Worm (Caenorhabditis elegans) whole organism, L1 larva: Measurements from ENCODE around the gene R07E4.1.

Experiments
- C16A3.4 ChIP-seq: fragments of 150-350 bp; optimal IDR thresholded peaks from 2 replicates; lab custom pipeline; 2014; ENCODE audit warnings: missing biosample characterization, missing genetic modification characterization
- C34B4.2 ChIP-seq: sonication (generic microtip); optimal IDR thresholded peaks from 2 replicates; lab custom pipeline; 2017; ENCODE audit warnings: mild to moderate bottlenecking, missing genetic modification characterization, missing compliant biosample characterization
- Y116A8C.19 ChIP-seq: sonication (generic microtip); optimal IDR thresholded peaks from 2 replicates; lab custom pipeline; 2016; ENCODE audit warnings: missing compliant biosample characterization, missing genetic modification characterization, borderline replicate concordance
- aly-2 ChIP-seq: fragments of 150-350 bp; optimal IDR thresholded peaks from 2 replicates; lab custom pipeline; 2014; ENCODE audit warnings: missing biosample characterization, missing genetic modification characterization
- ama-1 ChIP-seq: fragments of 150-350 bp; optimal IDR thresholded peaks from 2 replicates; lab custom pipeline; 2014
- blmp-1 ChIP-seq: fragments of 150-350 bp; optimal IDR thresholded peaks from 2 replicates; lab custom pipeline; 2014; ENCODE audit warnings: missing biosample characterization, missing genetic modification characterization
- ceh-63 ChIP-seq: fragments of 200-800 bp; sonication (Bioruptor generic); optimal IDR thresholded peaks from 2 replicates; lab custom pipeline; 2018; ENCODE audit warnings: mild to moderate bottlenecking, missing genetic modification characterization, missing compliant biosample characterization
- ces-1 ChIP-seq: fragments of 150-350 bp; optimal IDR thresholded peaks from 2 replicates; lab custom pipeline; 2014; ENCODE audit warnings: missing biosample characterization, missing genetic modification reagents, missing genetic modification characterization
- dsc-1 ChIP-seq: sonication (generic microtip); optimal IDR thresholded peaks from 2 replicates; lab custom pipeline; 2016; ENCODE audit warnings: mild to moderate bottlenecking, missing genetic modification characterization, missing compliant biosample characterization
- egl-13 ChIP-seq: sonication (generic microtip); optimal IDR thresholded peaks from 2 replicates; lab custom pipeline; 2016; ENCODE audit warnings: missing genotype, missing genetic modification reagents, missing genetic modification characterization, missing compliant biosample characterization
- egl-27 ChIP-seq, 2 experiments: fragments of 150-350 bp in 1 of 2; sonication (generic microtip); optimal IDR thresholded peaks; 3 replicates each; lab custom pipeline; 2017 to 2018; ENCODE audit warnings: missing biosample characterization in 2 of 2, missing genetic modification characterization in 2 of 2, missing genetic modification reagents in 2 of 2
- elt-3 ChIP-seq, 6 experiments: fragments of 150-350 bp in 1 of 6; sonication (generic microtip); optimal IDR thresholded peaks; 2 replicates each; lab custom pipeline; 2017 to 2018; ENCODE audit warnings: missing biosample characterization in 6 of 6, missing genetic modification characterization in 6 of 6, inconsistent platforms in 1 of 6
- ets-5 ChIP-seq: fragments of 200-800 bp; sonication (Bioruptor generic); IDR thresholded peaks from 2 replicates; pipeline ENCODE4 v1.3.6; 2022; ENCODE audit warnings: missing genetic modification characterization, missing compliant biosample characterization
- fkh-10 ChIP-seq: sonication (generic microtip); optimal IDR thresholded peaks from 2 replicates; lab custom pipeline; 2017; ENCODE audit warnings: missing biosample characterization, missing genetic modification reagents, missing genetic modification characterization
- fkh-4 ChIP-seq: sonication (generic microtip); optimal IDR thresholded peaks from 2 replicates; lab custom pipeline; 2016; ENCODE audit warnings: missing compliant biosample characterization, missing genetic modification characterization, borderline replicate concordance
- fkh-8 ChIP-seq: sonication (generic microtip); optimal IDR thresholded peaks from 2 replicates; lab custom pipeline; 2016; ENCODE audit warnings: mild to moderate bottlenecking, missing genetic modification characterization, missing compliant biosample characterization
- fos-1 ChIP-seq: fragments of 150-350 bp; optimal IDR thresholded peaks from 2 replicates; lab custom pipeline; 2014; ENCODE audit warnings: missing biosample characterization, missing genetic modification characterization
- hpl-2 ChIP-seq: fragments of 150-350 bp; optimal IDR thresholded peaks from 2 replicates; lab custom pipeline; 2014; ENCODE audit warnings: missing biosample characterization, missing genetic modification reagents, missing genetic modification characterization
- isw-1 ChIP-seq: fragments of 200-800 bp; sonication (Bioruptor generic); IDR thresholded peaks from 2 replicates; pipeline ENCODE4 v1.3.6; 2022; ENCODE audit warnings: missing genetic modification characterization, missing compliant biosample characterization
- jun-1 ChIP-seq: fragments of 150-350 bp; optimal IDR thresholded peaks from 2 replicates; lab custom pipeline; 2014; ENCODE audit warnings: missing biosample characterization, missing genetic modification reagents, missing genetic modification characterization
- lin-14 ChIP-seq: fragments of 200-800 bp; sonication (Bioruptor generic); optimal IDR thresholded peaks from 2 replicates; lab custom pipeline; 2018; ENCODE audit warnings: mild to moderate bottlenecking, missing genetic modification characterization, moderate library complexity, missing compliant biosample characterization
- lin-35 ChIP-seq, 2 experiments: fragments of 150-350 bp; optimal IDR thresholded peaks; 2 replicates each; lab custom pipeline; 2014; ENCODE audit warnings: missing biosample characterization in 2 of 2, missing genetic modification characterization in 2 of 2, missing genetic modification reagents in 2 of 2
- lsy-2 ChIP-seq, 2 experiments: fragments of 150-350 bp; optimal IDR thresholded peaks; 2 replicates each; lab custom pipeline; 2014; ENCODE audit warnings: missing biosample characterization in 2 of 2, missing genetic modification characterization in 2 of 2
- mab-9 ChIP-seq: fragments of 200-800 bp; sonication (Bioruptor generic); IDR thresholded peaks from 2 replicates; pipeline ENCODE4 v1.3.6; 2022; ENCODE audit warnings: missing genetic modification reagents, missing genetic modification characterization, missing compliant biosample characterization
- mdl-1 ChIP-seq, 2 experiments: fragments of 150-350 bp; optimal IDR thresholded peaks; 2 replicates each; lab custom pipeline; 2014 to 2017; ENCODE audit warnings: missing biosample characterization in 2 of 2, missing genetic modification characterization in 2 of 2, inconsistent platforms in 1 of 2
- mef-2 ChIP-seq: fragments of 150-350 bp; optimal IDR thresholded peaks from 2 replicates; lab custom pipeline; 2014; ENCODE audit warnings: missing biosample characterization, missing genetic modification characterization
- mep-1 ChIP-seq: fragments of 150-350 bp; optimal IDR thresholded peaks from 2 replicates; lab custom pipeline; 2014; ENCODE audit warnings: missing biosample characterization, missing genetic modification characterization
- nhr-11 ChIP-seq: fragments of 150-350 bp; optimal IDR thresholded peaks from 2 replicates; lab custom pipeline; 2014; ENCODE audit warnings: missing biosample characterization, missing genetic modification characterization
- nhr-12 ChIP-seq: sonication (generic microtip); optimal IDR thresholded peaks from 2 replicates; lab custom pipeline; 2017; ENCODE audit warnings: missing biosample characterization, missing genetic modification characterization
- nhr-19 ChIP-seq: fragments of 200-800 bp; sonication (Bioruptor generic); conservative IDR thresholded peaks from 2 replicates; pipeline ENCODE4 v1.3.6; 2022; ENCODE audit warnings: missing genetic modification characterization, missing compliant biosample characterization
- nhr-20 ChIP-seq: sonication (generic microtip); optimal IDR thresholded peaks from 2 replicates; lab custom pipeline; 2016; ENCODE audit warnings: mild to moderate bottlenecking, missing genetic modification characterization, missing compliant biosample characterization
- nhr-237 ChIP-seq: fragments of 150-350 bp; optimal IDR thresholded peaks from 2 replicates; lab custom pipeline; 2014; ENCODE audit warnings: missing biosample characterization, missing genetic modification characterization
- nhr-28 ChIP-seq: fragments of 150-350 bp; optimal IDR thresholded peaks from 2 replicates; lab custom pipeline; 2014; ENCODE audit warnings: missing biosample characterization, missing genetic modification characterization
- nhr-47 ChIP-seq: sonication (generic microtip); optimal IDR thresholded peaks from 2 replicates; lab custom pipeline; 2016; ENCODE audit warnings: mild to moderate bottlenecking, missing genetic modification characterization, moderate library complexity, missing compliant biosample characterization
- nhr-71 ChIP-seq: sonication (generic microtip); optimal IDR thresholded peaks from 2 replicates; lab custom pipeline; 2016; ENCODE audit warnings: mild to moderate bottlenecking, missing genetic modification characterization, moderate library complexity, missing compliant biosample characterization
- nhr-77 ChIP-seq: fragments of 150-350 bp; optimal IDR thresholded peaks from 2 replicates; lab custom pipeline; 2014; ENCODE audit warnings: missing biosample characterization, missing genetic modification characterization
- nhr-85 ChIP-seq: sonication (generic microtip); peaks from one replicate; lab custom pipeline; 2016; ENCODE audit warnings: missing genetic modification characterization, inconsistent platforms, missing compliant biosample characterization
- nhr-90 ChIP-seq: sonication (generic microtip); optimal IDR thresholded peaks from 2 replicates; lab custom pipeline; 2016; ENCODE audit warnings: mild to moderate bottlenecking, missing genetic modification characterization, missing compliant biosample characterization; ENCODE audit not compliant: poor library complexity
- pqm-1 ChIP-seq: sonication (generic microtip); optimal IDR thresholded peaks from 3 replicates; lab custom pipeline; 2017; ENCODE audit warnings: missing biosample characterization, missing genetic modification characterization
- skn-1 ChIP-seq: fragments of 150-350 bp; optimal IDR thresholded peaks from 2 replicates; lab custom pipeline; 2014; ENCODE audit warnings: missing biosample characterization, missing genetic modification characterization
- snu-23 ChIP-seq: sonication (generic microtip); optimal IDR thresholded peaks from 2 replicates; lab custom pipeline; 2016; ENCODE audit warnings: missing genetic modification characterization, missing compliant biosample characterization
- tbx-2 ChIP-seq: sonication (generic microtip); optimal IDR thresholded peaks from 2 replicates; lab custom pipeline; 2016; ENCODE audit warnings: missing genetic modification characterization, missing compliant biosample characterization
- tlp-1 ChIP-seq: fragments of 150-350 bp; optimal IDR thresholded peaks from 2 replicates; lab custom pipeline; 2014; ENCODE audit warnings: missing biosample characterization, missing genetic modification characterization
- unc-130 ChIP-seq: fragments of 150-350 bp; optimal IDR thresholded peaks from 2 replicates; lab custom pipeline; 2017; ENCODE audit warnings: missing biosample characterization, missing genetic modification characterization, inconsistent platforms
- unc-30 ChIP-seq: sonication (generic microtip); optimal IDR thresholded peaks from 2 replicates; lab custom pipeline; 2017; ENCODE audit warnings: missing biosample characterization, missing genetic modification characterization
- unc-62 ChIP-seq: fragments of 150-350 bp; optimal IDR thresholded peaks from 2 replicates; lab custom pipeline; 2014; ENCODE audit warnings: missing biosample characterization, missing genetic modification reagents, missing genetic modification characterization
- unc-98 ChIP-seq: fragments of 200-800 bp; sonication (Bioruptor generic); IDR thresholded peaks from 2 replicates; pipeline ENCODE4 v1.3.6; 2022; ENCODE audit warnings: missing genetic modification characterization, missing compliant biosample characterization
- vab-15 ChIP-seq: sonication (generic microtip); optimal IDR thresholded peaks from 2 replicates; lab custom pipeline; 2017; ENCODE audit warnings: missing genotype, mild to moderate bottlenecking, missing genetic modification characterization, missing compliant biosample characterization
- zag-1 ChIP-seq: fragments of 150-350 bp; optimal IDR thresholded peaks from 2 replicates; lab custom pipeline; 2014; ENCODE audit warnings: missing biosample characterization, missing genetic modification characterization

The R07E4.1 gene

ce11 chrX:5944488-5944887 is 14.4 kb upstream of the R07E4.1 start, which contains the start of gene acs-17:
acs-17 (minus strand) TSS chrX:5944510.
- no peak for TF ChIP-seq mdl-1 (tag; optimal IDR thresholded peaks at IDR 0.05; lab: Kevin White, UChicago)
- peak; percentile 16 for TF ChIP-seq nhr-90 (tag; lab: Kevin White, UChicago)
- peak in 1 of 6 experiments; percentile 30 for TF ChIP-seq elt-3 (tag; optimal IDR thresholded peaks at IDR 0.05; lab: Kevin White, UChicago)
- no peak for TF ChIP-seq mef-2
- TF ChIP-seq unc-130: peak; percentile 11
- TF ChIP-seq nhr-20: peak; percentile 12
- TF ChIP-seq egl-27 (tag; optimal IDR thresholded peaks at IDR 0.05; lab: Kevin White, UChicago): no peak
- peak; percentile 30 for TF ChIP-seq blmp-1 (tag; lab: Kevin White, UChicago)
- TF ChIP-seq nhr-85 (tag; lab: Kevin White, UChicago): peak; percentile 86

DNA sequence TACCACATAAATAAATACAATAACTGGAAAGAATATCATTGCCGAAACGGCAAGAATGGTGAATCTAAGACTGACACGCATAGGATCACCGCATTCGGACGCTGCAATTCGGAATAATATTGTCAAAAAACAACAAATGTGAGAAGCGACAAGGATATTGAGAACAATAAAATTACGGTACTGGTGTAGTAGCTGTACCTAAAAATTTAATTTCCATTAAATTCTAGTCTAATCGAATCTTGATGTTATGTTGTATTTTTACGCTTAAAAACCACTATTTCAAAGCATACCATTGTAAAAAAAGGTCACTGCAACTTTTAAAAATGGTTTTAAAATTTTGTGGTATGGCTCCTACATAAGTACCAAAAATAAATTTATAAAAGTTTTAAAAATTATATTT is 10.1 kb upstream of the R07E4.1 start, which contains the start of gene mig-23:
TSS of gene mig-23 (minus strand) at position 101 of the 400 bp plus-strand sequence.
- TF ChIP-seq lin-14 (GFP tag; lab: Kevin White, UChicago): no peak
- TF ChIP-seq unc-98 (GFP tag; lab: Robert Waterston, UW): no peak
- no peak for TF ChIP-seq fos-1 (tag; lab: Kevin White, UChicago)
- no peak for TF ChIP-seq lin-35 (GFP tag; optimal IDR thresholded peaks at IDR 0.05; lab: Kevin White, UChicago)
- no peak for TF ChIP-seq tlp-1 (tag; lab: Kevin White, UChicago)
- TF ChIP-seq Y116A8C.19 (tag; lab: Kevin White, UChicago): no peak
- no peak for TF ChIP-seq nhr-85 (tag; lab: Kevin White, UChicago)
- TF ChIP-seq lsy-2 (tag; optimal IDR thresholded peaks at IDR 0.05; lab: Kevin White, UChicago): no peak
- TF ChIP-seq C34B4.2: no peak
- no peak for TF ChIP-seq egl-13 (tag; lab: Kevin White, UChicago)
- TF ChIP-seq, all 84 proteins: peak for 0

ce11 chrX:5953174-5953573 is 5.7 kb upstream of the R07E4.1 start, which contains the start of the genes R07E4.5 and R07E4.3:
R07E4.5 (minus strand) TSS chrX:5953174.
R07E4.3 (plus strand) TSS chrX:5953458.
- no peak for TF ChIP-seq fkh-4 (tag; lab: Kevin White, UChicago)
- peak; percentile 48 for TF ChIP-seq dsc-1
- no peak for TF ChIP-seq unc-30 (tag; lab: Kevin White, UChicago)
- TF ChIP-seq mdl-1 (tag; optimal IDR thresholded peaks at IDR 0.05; lab: Kevin White, UChicago): peak in 1 of 2 experiments; percentile 76
- TF ChIP-seq ceh-63: no peak
- no peak for TF ChIP-seq ama-1 (lab: Kevin White, UChicago)
- peak; percentile 93 for TF ChIP-seq C16A3.4 (tag; lab: Kevin White, UChicago)
- peak; percentile 71 for TF ChIP-seq nhr-47 (tag; lab: Kevin White, UChicago)
- no peak for TF ChIP-seq ets-5
- no peak for TF ChIP-seq mab-9
- no peak for TF ChIP-seq unc-62
- TF ChIP-seq jun-1 (tag; lab: Kevin White, UChicago): peak; percentile 36
- no peak for TF ChIP-seq ces-1
- TF ChIP-seq hpl-2 (GFP tag; lab: Kevin White, UChicago): no peak
- peak; percentile 61 for TF ChIP-seq blmp-1 (tag; lab: Kevin White, UChicago)
- TF ChIP-seq elt-3 (tag; optimal IDR thresholded peaks at IDR 0.05; lab: Kevin White, UChicago): peak in 2 of 6 experiments; percentile 12 to 76
- peak; percentile 64 for TF ChIP-seq tbx-2 (tag; lab: Kevin White, UChicago)
- no peak for TF ChIP-seq zag-1 (tag; lab: Kevin White, UChicago)
- TF ChIP-seq egl-13 (tag; lab: Kevin White, UChicago): no peak
- TF ChIP-seq mef-2: no peak
- peak; percentile 65 for TF ChIP-seq fkh-8
- peak; percentile 59 for TF ChIP-seq nhr-77 (tag; lab: Kevin White, UChicago)
- no peak for TF ChIP-seq unc-98 (GFP tag; lab: Robert Waterston, UW)
- no peak for TF ChIP-seq vab-15 (tag; lab: Kevin White, UChicago)
- peak; percentile 86 for TF ChIP-seq snu-23 (GFP tag; lab: Kevin White, UChicago)
- TF ChIP-seq aly-2: no peak
- peak; percentile 36 for TF ChIP-seq isw-1 (GFP tag; lab: Robert Waterston, UW)
- TF ChIP-seq skn-1 (tag; lab: Kevin White, UChicago): peak; percentile 61
- TF ChIP-seq mep-1 (tag; lab: Kevin White, UChicago): peak; percentile 70
- TF ChIP-seq nhr-12: no peak
- no peak for TF ChIP-seq fos-1 (tag; lab: Kevin White, UChicago)
- TF ChIP-seq nhr-71 (tag; lab: Kevin White, UChicago): peak; percentile 81
- TF ChIP-seq fkh-10 (GFP tag; lab: Kevin White, UChicago): no peak
- no peak for TF ChIP-seq nhr-28
- peak; percentile 65 for TF ChIP-seq nhr-19 (GFP tag; lab: Robert Waterston, UW)
- no peak for TF ChIP-seq nhr-11 (tag; lab: Kevin White, UChicago)
- TF ChIP-seq C34B4.2: no peak
- no peak for TF ChIP-seq nhr-237 (tag; lab: Kevin White, UChicago)
- TF ChIP-seq pqm-1 (tag; lab: Kevin White, UChicago): no peak
